Worm (Caenorhabditis elegans): ENCODE measurements around the gene nspa-8.

- no peak for TF ChIP-seq ama-1 (optimal IDR thresholded peaks at IDR 0.05)
- no peak for TF ChIP-seq ama-1 (GFP tag; optimal IDR thresholded peaks at IDR 0.05)
- peak; percentile 67 for TF ChIP-seq attf-6 (GFP tag; IDR thresholded peaks at IDR 0.05)
- TF ChIP-seq lin-54 (GFP tag; optimal IDR thresholded peaks at IDR 0.05): peak; percentile 56
- 0 out of 2 replicates have a peak, but pooled peaks have one; percentile 25 for TF ChIP-seq Y53G8AR.9 (GFP tag; conservative IDR thresholded peaks at IDR 0.05)
- TF ChIP-seq unc-130 (GFP tag; optimal IDR thresholded peaks at IDR 0.05): no peak
- peak; percentile 96 for TF ChIP-seq snpc-4 (GFP tag; optimal IDR thresholded peaks at IDR 0.05)
- peak; percentile 97 to 99 (median 98) for TF ChIP-seq snpc-4 (tag; optimal IDR thresholded peaks at IDR 0.05)
- TF ChIP-seq unc-62 (GFP tag; optimal IDR thresholded peaks at IDR 0.05): no peak
- TF ChIP-seq Y79H2A.3 (GFP tag; conservative IDR thresholded peaks at IDR 0.05): no peak
- no peak for TF ChIP-seq ztf-3 (GFP tag; optimal IDR thresholded peaks at IDR 0.05)
- TF ChIP-seq ceh-58 (GFP tag; IDR thresholded peaks at IDR 0.05): no peak
- no peak for TF ChIP-seq dpl-1 (GFP tag; optimal IDR thresholded peaks at IDR 0.05)
These were observed 49.4 kb upstream of the nspa-8 start for ce11 chrV:14876257-14876656.
